Fruit fly (Drosophila melanogaster) whole organism, embryonic: Measurements from ENCODE around the gene Pstk.

Source experiments
- Atf-2 ChIP-seq: fragments of 200-800 bp; sonication (Bioruptor generic); optimal IDR thresholded peaks from 2 replicates; lab custom pipeline; 2016; ENCODE audit warnings: missing biosample characterization, missing genetic modification characterization
- Awh ChIP-seq: fragments of 200-800 bp; sonication (Bioruptor generic); IDR thresholded peaks from 2 replicates; pipeline ENCODE4, ENCODE4 v1.3.6; 2022; ENCODE audit warnings: missing biosample characterization, missing genetic modification characterization
- CG10274 ChIP-seq: fragments of 200-800 bp; sonication (Bioruptor generic); optimal IDR thresholded peaks from 3 replicates; lab custom pipeline; 2017; ENCODE audit warnings: missing biosample characterization, mild to moderate bottlenecking, missing genetic modification characterization
- CG10543 ChIP-seq: fragments of 200-800 bp; sonication (Bioruptor generic); optimal IDR thresholded peaks from 3 replicates; lab custom pipeline; 2017; ENCODE audit warnings: missing biosample characterization, mild to moderate bottlenecking, missing genetic modification characterization, moderate library complexity
- CG13123 ChIP-seq: fragments of 200-800 bp; sonication (Bioruptor generic); optimal IDR thresholded peaks from 2 replicates; lab custom pipeline; 2016; ENCODE audit warnings: missing biosample characterization, missing genetic modification characterization
- CG13287 ChIP-seq: fragments of 200-800 bp; sonication (Bioruptor generic); IDR thresholded peaks from 2 replicates; pipeline ENCODE4 v1.3.6; 2022; ENCODE audit warnings: missing biosample characterization, missing genetic modification characterization; ENCODE audit not compliant: partially characterized antibody
- CG13296 ChIP-seq: fragments of 200-800 bp; sonication (Bioruptor generic); optimal IDR thresholded peaks from 3 replicates; lab custom pipeline; 2018; ENCODE audit warnings: missing biosample characterization, mild to moderate bottlenecking, missing genetic modification characterization
- CG15011 ChIP-seq: fragments of 200-800 bp; sonication (Bioruptor generic); optimal IDR thresholded peaks from 3 replicates; lab custom pipeline; 2018; ENCODE audit warnings: missing biosample characterization, mild to moderate bottlenecking, missing genetic modification characterization
- CG15696 ChIP-seq: fragments of 200-800 bp; sonication (Bioruptor generic); optimal IDR thresholded peaks from 2 replicates; lab custom pipeline; 2019; ENCODE audit warnings: missing biosample characterization, mild to moderate bottlenecking, missing genetic modification characterization, moderate library complexity
- CG16863 ChIP-seq: fragments of 200-800 bp; sonication (Bioruptor generic); optimal IDR thresholded peaks from 3 replicates; lab custom pipeline; 2016; ENCODE audit warnings: missing biosample characterization, missing genetic modification characterization
- CG2129 ChIP-seq: fragments of 200-800 bp; sonication (Bioruptor generic); IDR thresholded peaks from 2 replicates; pipeline ENCODE4 v1.3.6; 2022; ENCODE audit warnings: missing biosample characterization, missing genetic modification characterization; ENCODE audit not compliant: partially characterized antibody
- CG3065 ChIP-seq: fragments of 200-800 bp; sonication (Bioruptor generic); optimal IDR thresholded peaks from 2 replicates; lab custom pipeline; 2016; ENCODE audit warnings: missing biosample characterization, missing genetic modification characterization
- CG32532 ChIP-seq: fragments of 200-800 bp; sonication (Bioruptor generic); IDR thresholded peaks from 2 replicates; pipeline ENCODE4 v1.3.6; 2022; ENCODE audit warnings: missing biosample characterization, missing genetic modification characterization
- CG3407 ChIP-seq: fragments of 200-800 bp; sonication (Bioruptor generic); optimal IDR thresholded peaks from 2 replicates; lab custom pipeline; 2018; ENCODE audit warnings: missing biosample characterization, mild to moderate bottlenecking, missing genetic modification characterization
- CG34422 ChIP-seq: fragments of 200-800 bp; sonication (Bioruptor generic); IDR thresholded peaks from 3 replicates; pipeline ENCODE4 v1.3.6; 2022; ENCODE audit warnings: missing biosample characterization, missing genetic modification characterization
- CG3838 ChIP-seq: fragments of 200-800 bp; sonication (Bioruptor generic); optimal IDR thresholded peaks from 3 replicates; lab custom pipeline; 2016; ENCODE audit warnings: missing biosample characterization, missing genetic modification characterization
- CG42726 ChIP-seq: fragments of 200-800 bp; sonication (Bioruptor generic); IDR thresholded peaks from 2 replicates; pipeline ENCODE4 v1.3.6; 2022; ENCODE audit warnings: missing biosample characterization, missing genetic modification characterization; ENCODE audit not compliant: partially characterized antibody
- CG4617 ChIP-seq: fragments of 200-800 bp; sonication (Bioruptor generic); optimal IDR thresholded peaks from 3 replicates; lab custom pipeline; 2016; ENCODE audit warnings: missing biosample characterization, missing genetic modification characterization, borderline replicate concordance
- CG4730 ChIP-seq: fragments of 200-800 bp; sonication (Bioruptor generic); IDR thresholded peaks from 2 replicates; pipeline ENCODE4 v1.3.6; 2022; ENCODE audit warnings: missing biosample characterization, missing genetic modification characterization
- CG4820 ChIP-seq: fragments of 200-800 bp; sonication (Bioruptor generic); optimal IDR thresholded peaks from 3 replicates; lab custom pipeline; 2016; ENCODE audit warnings: missing biosample characterization, missing genetic modification characterization
- CG6175 ChIP-seq: fragments of 200-800 bp; sonication (Bioruptor generic); IDR thresholded peaks from 3 replicates; pipeline ENCODE4 v1.3.6; 2022; ENCODE audit warnings: missing biosample characterization, missing genetic modification characterization
- CG7271 ChIP-seq: fragments of 200-800 bp; sonication (Bioruptor generic); optimal IDR thresholded peaks from 2 replicates; lab custom pipeline; 2018; ENCODE audit warnings: missing biosample characterization, mild to moderate bottlenecking, missing genetic modification characterization, moderate library complexity
- CG8089 ChIP-seq: fragments of 200-800 bp; sonication (Bioruptor generic); optimal IDR thresholded peaks from 3 replicates; lab custom pipeline; 2016; ENCODE audit warnings: missing biosample characterization, missing genetic modification characterization
- CG8281 ChIP-seq: fragments of 200-800 bp; sonication (Bioruptor generic); optimal IDR thresholded peaks from 2 replicates; lab custom pipeline; 2018; ENCODE audit warnings: missing biosample characterization, mild to moderate bottlenecking, missing genetic modification characterization, moderate library complexity
- CG9727 ChIP-seq: fragments of 200-800 bp; sonication (Bioruptor generic); optimal IDR thresholded peaks from 3 replicates; lab custom pipeline; 2017; ENCODE audit warnings: missing biosample characterization, mild to moderate bottlenecking, missing genetic modification characterization
- CG9797 ChIP-seq: fragments of 200-800 bp; sonication (Bioruptor generic); optimal IDR thresholded peaks from 3 replicates; lab custom pipeline; 2018; ENCODE audit warnings: missing biosample characterization, mild to moderate bottlenecking, missing genetic modification characterization
- E2f1 ChIP-seq: fragments of 200-800 bp; sonication (Bioruptor generic); IDR thresholded peaks from 2 replicates; pipeline ENCODE4 v1.3.6; 2022; ENCODE audit warnings: missing biosample characterization, missing genetic modification characterization
- Fer3 ChIP-seq: fragments of 200-800 bp; sonication (Bioruptor generic); optimal IDR thresholded peaks from 2 replicates; lab custom pipeline; 2018; ENCODE audit warnings: missing biosample characterization, mild to moderate bottlenecking, missing genetic modification characterization, moderate library complexity
- Hand ChIP-seq: fragments of 200-800 bp; sonication (Bioruptor generic); optimal IDR thresholded peaks from 2 replicates; lab custom pipeline; 2017; ENCODE audit warnings: mild to moderate bottlenecking, missing biosample characterization, missing genetic modification reagents, missing genetic modification characterization
- Lhr ChIP-seq: fragments of 200-800 bp; sonication (Bioruptor generic); optimal IDR thresholded peaks from 3 replicates; lab custom pipeline; 2017; ENCODE audit warnings: mild to moderate bottlenecking, missing biosample characterization, missing genetic modification reagents, missing genetic modification characterization
- Lpt ChIP-seq: fragments of >200 bp; optimal IDR thresholded peaks from 2 replicates; lab custom pipeline; 2018; ENCODE audit warnings: missing biosample characterization, missing genetic modification characterization
- MESR4 ChIP-seq: fragments of 200-800 bp; sonication (Bioruptor generic); optimal IDR thresholded peaks from 2 replicates; lab custom pipeline; 2018; ENCODE audit warnings: missing biosample characterization, mild to moderate bottlenecking, missing genetic modification characterization, moderate library complexity
- Pdp1 ChIP-seq, 2 experiments: fragments of 200-800 bp; sonication (Bioruptor generic); optimal IDR thresholded peaks; 3 replicates each; lab custom pipeline; 2016; ENCODE audit warnings: missing biosample characterization in 2 of 2, missing genetic modification characterization in 2 of 2, mild to moderate bottlenecking in 1 of 2, moderate library complexity in 1 of 2
- Spps ChIP-seq: fragments of 200-800 bp; sonication (Bioruptor generic); optimal IDR thresholded peaks from 2 replicates; lab custom pipeline; 2018; ENCODE audit warnings: missing biosample characterization, mild to moderate bottlenecking, missing genetic modification characterization
- Ssrp ChIP-seq: fragments of 200-800 bp; sonication (Bioruptor generic); optimal IDR thresholded peaks from 2 replicates; lab custom pipeline; 2018; ENCODE audit warnings: missing biosample characterization, mild to moderate bottlenecking, missing genetic modification characterization, moderate library complexity
- Stat92E ChIP-seq, 3 experiments: fragments of >200 bp in 2 of 3; fragments of 200-800 bp in 1 of 3; sonication (Bioruptor generic) in 1 of 3; optimal IDR thresholded peaks; 2 replicates each; lab custom pipeline; 2017 to 2019; ENCODE audit warnings: missing biosample characterization in 3 of 3, missing genetic modification characterization in 3 of 3, mild to moderate bottlenecking in 1 of 3, moderate library complexity in 1 of 3
- Vsx1 ChIP-seq: fragments of 200-800 bp; sonication (Bioruptor generic); optimal IDR thresholded peaks from 2 replicates; lab custom pipeline; 2017; ENCODE audit warnings: missing biosample characterization, mild to moderate bottlenecking, missing genetic modification characterization, missing genetic modification reagents
- ac ChIP-seq: fragments of 200-800 bp; sonication (Bioruptor generic); optimal IDR thresholded peaks from 3 replicates; lab custom pipeline; 2017; ENCODE audit warnings: missing biosample characterization, mild to moderate bottlenecking, missing genetic modification characterization
- al ChIP-seq: fragments of 200-800 bp; sonication (Bioruptor generic); IDR thresholded peaks from 2 replicates; pipeline ENCODE4 v1.3.6; 2022; ENCODE audit warnings: missing biosample characterization, missing genetic modification characterization
- bab2 ChIP-seq: fragments of 200-800 bp; sonication (Bioruptor generic); optimal IDR thresholded peaks from 2 replicates; lab custom pipeline; 2016; ENCODE audit warnings: missing biosample characterization, missing genetic modification characterization
- corto ChIP-seq: fragments of 200-800 bp; sonication (Bioruptor generic); optimal IDR thresholded peaks from 2 replicates; lab custom pipeline; 2016; ENCODE audit warnings: missing biosample characterization, mild to moderate bottlenecking, missing genetic modification characterization, moderate library complexity
- crol ChIP-seq: fragments of 200-800 bp; sonication (Bioruptor generic); IDR thresholded peaks from 2 replicates; pipeline ENCODE4 v1.3.6; 2022; ENCODE audit warnings: missing biosample characterization, missing genetic modification characterization
- dmrt99B ChIP-seq: fragments of 200-800 bp; sonication (Bioruptor generic); optimal IDR thresholded peaks from 2 replicates; lab custom pipeline; 2018; ENCODE audit warnings: missing biosample characterization, mild to moderate bottlenecking, missing genetic modification characterization, moderate library complexity
- nerfin-2 ChIP-seq: fragments of 200-800 bp; sonication (Bioruptor generic); IDR thresholded peaks from 2 replicates; pipeline ENCODE4 v1.3.6; 2022; ENCODE audit warnings: missing biosample characterization, missing genetic modification characterization; ENCODE audit not compliant: partially characterized antibody
- phol ChIP-seq: fragments of 200-800 bp; sonication (Bioruptor generic); optimal IDR thresholded peaks from 3 replicates; lab custom pipeline; 2018; ENCODE audit warnings: missing biosample characterization, mild to moderate bottlenecking, missing genetic modification characterization, moderate library complexity
- ranshi ChIP-seq: fragments of 200-800 bp; sonication (Bioruptor generic); IDR thresholded peaks from 2 replicates; pipeline ENCODE4 v1.3.6; 2022; ENCODE audit warnings: missing biosample characterization, missing genetic modification characterization
- rib ChIP-seq: fragments of 200-800 bp; sonication (Bioruptor generic); IDR thresholded peaks from 2 replicates; pipeline ENCODE4 v1.3.6; 2022; ENCODE audit warnings: missing biosample characterization, missing genetic modification characterization
- tll ChIP-seq, 2 experiments: fragments of 200-800 bp in 1 of 2; fragments of >200 bp in 1 of 2; sonication (Bioruptor generic) in 1 of 2; optimal IDR thresholded peaks; 2 replicates each; lab custom pipeline; 2017 to 2019; ENCODE audit warnings: missing biosample characterization in 2 of 2, missing genetic modification characterization in 2 of 2, mild to moderate bottlenecking in 1 of 2, moderate library complexity in 1 of 2
- vfl ChIP-seq: fragments of 200-800 bp; sonication (Bioruptor generic); optimal IDR thresholded peaks from 2 replicates; lab custom pipeline; 2016; ENCODE audit warnings: missing biosample characterization, missing genetic modification characterization
- yki ChIP-seq: fragments of >200 bp; optimal IDR thresholded peaks from 3 replicates; lab custom pipeline; 2018

Pstk gene

dm6 chrX:19579648-19580301, 38.6 kb downstream of the Pstk start, which contains the start of gene Tao (continued):
- TF ChIP-seq CG3407 (no peak), corto (GFP tag; lab: Kevin White, UChicago) (no peak), CG10274 (GFP tag; lab: Kevin White, UChicago) (no peak), CG13296 (GFP tag; lab: Kevin White, UChicago) (no peak), phol (tag; lab: Kevin White, UChicago) (peak; percentile 44), Pdp1 (GFP tag; optimal IDR thresholded peaks at IDR 0.05; lab: Kevin White, UChicago) (peak in 1 of 2 experiments; percentile 10), CG8281 (tag; lab: Kevin White, UChicago) (no peak), CG32532 (no peak), rib (GFP tag; lab: Robert Waterston, UW) (no peak), vfl (no peak), CG42726 (GFP tag; lab: Robert Waterston, UW) (no peak), Hand (GFP tag; lab: Kevin White, UChicago) (no peak), MESR4 (GFP tag; lab: Kevin White, UChicago) (no peak), CG8089 (no peak), bab2 (GFP tag; lab: Kevin White, UChicago) (no peak), CG34422 (no peak), Ssrp (no peak), tll (GFP tag; optimal IDR thresholded peaks at IDR 0.05; lab: Kevin White, UChicago) (no peak), CG9797 (GFP tag; lab: Kevin White, UChicago) (peak; percentile 72), Vsx1 (GFP tag; lab: Kevin White, UChicago) (no peak), Lpt (GFP tag; lab: Kevin White, UChicago) (no peak), Atf-2 (GFP tag; lab: Kevin White, UChicago) (no peak), dmrt99B (tag; lab: Kevin White, UChicago) (no peak), CG7271 (tag; lab: Kevin White, UChicago) (no peak), CG4820 (no peak), crol (GFP tag; lab: Robert Waterston, UW) (no peak), CG3838 (GFP tag; lab: Kevin White, UChicago) (no peak), ranshi (GFP tag; lab: Robert Waterston, UW) (no peak), CG10543 (GFP tag; lab: Kevin White, UChicago) (no peak), E2f1 (no peak), ac (GFP tag; lab: Kevin White, UChicago) (no peak), CG16863 (GFP tag; lab: Kevin White, UChicago) (no peak), CG4730 (no peak), CG13287 (GFP tag; lab: Robert Waterston, UW) (peak; percentile 83), Spps (tag; lab: Kevin White, UChicago) (no peak), CG3065 (GFP tag; lab: Kevin White, UChicago) (no peak), CG13123 (GFP tag; lab: Kevin White, UChicago) (no peak), CG6175 (GFP tag; lab: Robert Waterston, UW) (no peak), Fer3 (no peak), Stat92E (GFP tag; optimal IDR thresholded peaks at IDR 0.05; lab: Kevin White, UChicago) (no peak), Lhr (GFP tag; lab: Kevin White, UChicago) (no peak), CG15011 (no peak), CG9727 (GFP tag; lab: Kevin White, UChicago) (no peak), CG2129 (GFP tag; lab: Robert Waterston, UW) (peak; percentile 68), yki (no peak), CG4617 (peak; percentile 40), CG15696 (tag; lab: Kevin White, UChicago) (no peak), nerfin-2 (GFP tag; lab: Robert Waterston, UW) (peak; percentile 68), Awh (GFP tag; lab: Robert Waterston, UW) (no peak), al (no peak)
